Fruit fly (Drosophila melanogaster) Kc167 (cell line): ENCODE results near the gene Glut4EF.

ENCODE experiments used
- Myc ChIP-seq: fragments of >200 bp; optimal IDR thresholded peaks from 2 replicates; lab custom pipeline; 2017; ENCODE audit warnings: missing external identifiers
- Sin3A ChIP-seq: fragments of >200 bp; optimal IDR thresholded peaks from 2 replicates; lab custom pipeline; 2018; ENCODE audit warnings: missing external identifiers
- h ChIP-seq: fragments of >200 bp; optimal IDR thresholded peaks from 3 replicates; lab custom pipeline; 2018; ENCODE audit warnings: missing external identifiers
- insv ChIP-seq: fragments of >200 bp; optimal IDR thresholded peaks from 3 replicates; lab custom pipeline; 2018; ENCODE audit warnings: missing external identifiers
- psq ChIP-seq: fragments of >200 bp; optimal IDR thresholded peaks from 2 replicates; lab custom pipeline; 2017; ENCODE audit warnings: missing external identifiers
- ttk ChIP-seq: sonication (Bioruptor generic); optimal IDR thresholded peaks from 2 replicates; lab custom pipeline; 2017; ENCODE audit warnings: missing external identifiers

The Glut4EF gene

dm6 chr3R:9952669-9953277 lies 78.3 kb downstream of the Glut4EF start:
- TF ChIP-seq insv (lab: Kevin White, UChicago) (no peak), Sin3A (lab: Kevin White, UChicago) (no peak), Myc (lab: Kevin White, UChicago) (no peak), h (lab: Kevin White, UChicago) (no peak), ttk (lab: Kevin White, UChicago) (no peak), psq (lab: Kevin White, UChicago) (no peak)

dm6 chr3R:9954648-9955290 lies 80.3 kb downstream of the Glut4EF start:
- TF ChIP-seq insv (lab: Kevin White, UChicago) (no peak), psq (lab: Kevin White, UChicago) (no peak)

dm6 chr3R:9956725-9957124 lies 82.2 kb downstream of the Glut4EF start:
- no peak for TF ChIP-seq ttk (lab: Kevin White, UChicago)

dm6 chr3R:9957202-9957601 lies 82.7 kb downstream of the Glut4EF start:
- no peak for TF ChIP-seq ttk (lab: Kevin White, UChicago)
- TF ChIP-seq insv (lab: Kevin White, UChicago): no peak
- TF ChIP-seq Myc (lab: Kevin White, UChicago): no peak
- no peak for TF ChIP-seq Sin3A (lab: Kevin White, UChicago)
- no peak for TF ChIP-seq h (lab: Kevin White, UChicago)
- no peak for TF ChIP-seq psq (lab: Kevin White, UChicago)

dm6 chr3R:9959911-9960310 lies 85.4 kb downstream of the Glut4EF start:
- TF ChIP-seq psq (lab: Kevin White, UChicago) (no peak), h (lab: Kevin White, UChicago) (no peak), Myc (lab: Kevin White, UChicago) (no peak), ttk (lab: Kevin White, UChicago) (no peak), insv (lab: Kevin White, UChicago) (no peak), Sin3A (lab: Kevin White, UChicago) (no peak)

- no peak for TF ChIP-seq psq (lab: Kevin White, UChicago)
- no peak for TF ChIP-seq h (lab: Kevin White, UChicago)
- no peak for TF ChIP-seq ttk (lab: Kevin White, UChicago)
- TF ChIP-seq Myc (lab: Kevin White, UChicago): no peak
- TF ChIP-seq insv (lab: Kevin White, UChicago): no peak
- TF ChIP-seq Sin3A (lab: Kevin White, UChicago): no peak
Measured at dm6 chr3R:9961163-9962072, 86.9 kb downstream of the Glut4EF start.

- no peak for TF ChIP-seq ttk (lab: Kevin White, UChicago)
- TF ChIP-seq psq (lab: Kevin White, UChicago): no peak
- TF ChIP-seq h (lab: Kevin White, UChicago): no peak
- no peak for TF ChIP-seq Sin3A (lab: Kevin White, UChicago)
- TF ChIP-seq insv (lab: Kevin White, UChicago): no peak
- no peak for TF ChIP-seq Myc (lab: Kevin White, UChicago)
Measured at dm6 chr3R:9963179-9963905, 88.9 kb downstream of the Glut4EF start.

dm6 chr3R:9964600-9965301 lies 90.3 kb downstream of the Glut4EF start:
- no peak for TF ChIP-seq insv (lab: Kevin White, UChicago)

dm6 chr3R:9966109-9966701 lies 91.7 kb downstream of the Glut4EF start:
- TF ChIP-seq psq (lab: Kevin White, UChicago) (no peak), Sin3A (lab: Kevin White, UChicago) (no peak), h (lab: Kevin White, UChicago) (no peak), insv (lab: Kevin White, UChicago) (no peak), ttk (lab: Kevin White, UChicago) (no peak), Myc (lab: Kevin White, UChicago) (no peak)

dm6 chr3R:9968239-9968638 lies 93.8 kb downstream of the Glut4EF start:
- no peak for TF ChIP-seq insv (lab: Kevin White, UChicago)
- no peak for TF ChIP-seq Myc (lab: Kevin White, UChicago)
- no peak for TF ChIP-seq Sin3A (lab: Kevin White, UChicago)
- no peak for TF ChIP-seq ttk (lab: Kevin White, UChicago)
- no peak for TF ChIP-seq psq (lab: Kevin White, UChicago)
- no peak for TF ChIP-seq h (lab: Kevin White, UChicago)
